Worm (Caenorhabditis elegans): ENCODE results near the gene pqn-71.

DNA sequence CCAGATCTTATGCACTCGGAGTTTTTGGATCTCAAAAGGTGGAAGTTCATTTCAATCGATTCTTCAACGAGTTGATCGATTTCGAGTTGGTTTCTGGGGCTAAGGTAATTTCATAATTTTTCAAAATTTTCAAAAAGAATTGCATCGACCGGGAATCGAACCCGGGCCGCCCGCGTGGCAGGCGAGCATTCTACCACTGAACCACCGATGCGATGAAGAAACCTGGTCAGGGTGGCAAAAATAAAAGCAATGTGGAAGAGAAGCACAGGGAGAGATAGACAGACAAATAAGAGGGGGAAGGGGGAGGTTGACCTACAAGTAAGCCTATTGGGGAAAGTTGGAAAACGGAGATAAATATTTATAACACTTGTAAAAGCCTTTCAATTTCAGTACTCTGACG lies 39.6 kb downstream of the pqn-71 start:
- TF ChIP-seq unc-39 (tag; optimal IDR thresholded peaks at IDR 0.05) (no peak), blmp-1 (tag; optimal IDR thresholded peaks at IDR 0.05) (no peak), hlh-1 (tag; optimal IDR thresholded peaks at IDR 0.05) (no peak), ces-1 (GFP tag; optimal IDR thresholded peaks at IDR 0.05) (no peak), snpc-4 (tag; optimal IDR thresholded peaks at IDR 0.05) (no peak)

Data from whole organism, mixed stage, embryonic.